Fruit fly (Drosophila melanogaster) whole organism, embryonic: ENCODE measurements around the gene Vha16-5.

Source experiments
- Adf1 ChIP-seq: fragments of 200-800 bp; sonication (Bioruptor generic); IDR thresholded peaks from 2 replicates; pipeline ENCODE4 v1.3.6; 2022; ENCODE audit warnings: missing biosample characterization, missing genetic modification characterization
- CG11504 ChIP-seq: fragments of 200-800 bp; sonication (Bioruptor generic); optimal IDR thresholded peaks from 3 replicates; lab custom pipeline; 2019; ENCODE audit warnings: missing biosample characterization, mild to moderate bottlenecking, missing genetic modification characterization, moderate library complexity
- CG12236 ChIP-seq: fragments of 200-800 bp; sonication (Bioruptor generic); optimal IDR thresholded peaks from 2 replicates; lab custom pipeline; 2016; ENCODE audit warnings: missing biosample characterization, missing genetic modification characterization
- CG13894 ChIP-seq: fragments of 200-800 bp; sonication (Bioruptor generic); optimal IDR thresholded peaks from 3 replicates; lab custom pipeline; 2018; ENCODE audit warnings: missing biosample characterization, mild to moderate bottlenecking, missing genetic modification characterization, moderate library complexity
- CG18011 ChIP-seq: fragments of 200-800 bp; sonication (Bioruptor generic); optimal IDR thresholded peaks from 2 replicates; lab custom pipeline; 2017; ENCODE audit warnings: missing biosample characterization, missing genetic modification characterization, mild to moderate bottlenecking, moderate library complexity, missing genotype
- CG18476 ChIP-seq: fragments of 200-800 bp; sonication (Bioruptor generic); optimal IDR thresholded peaks from 2 replicates; lab custom pipeline; 2016; ENCODE audit warnings: missing biosample characterization, mild to moderate bottlenecking, missing genetic modification characterization
- CG2678 ChIP-seq: fragments of 200-800 bp; sonication (Bioruptor generic); optimal IDR thresholded peaks from 3 replicates; lab custom pipeline; 2019; ENCODE audit warnings: missing biosample characterization, mild to moderate bottlenecking, missing genetic modification characterization, moderate library complexity
- CG31388 ChIP-seq: fragments of 200-800 bp; sonication (Bioruptor generic); optimal IDR thresholded peaks from 2 replicates; lab custom pipeline; 2016; ENCODE audit warnings: missing biosample characterization, missing genetic modification characterization
- CG32772 ChIP-seq: fragments of 200-800 bp; sonication (Bioruptor generic); IDR thresholded peaks from 2 replicates; pipeline ENCODE4 v1.3.6; 2022; ENCODE audit warnings: missing biosample characterization, missing genetic modification characterization
- CG34422 ChIP-seq: fragments of 200-800 bp; sonication (Bioruptor generic); IDR thresholded peaks from 3 replicates; pipeline ENCODE4 v1.3.6; 2022; ENCODE audit warnings: missing biosample characterization, missing genetic modification characterization
- CG4617 ChIP-seq: fragments of 200-800 bp; sonication (Bioruptor generic); optimal IDR thresholded peaks from 3 replicates; lab custom pipeline; 2016; ENCODE audit warnings: missing biosample characterization, missing genetic modification characterization, borderline replicate concordance
- CG6765 ChIP-seq: fragments of 200-800 bp; sonication (Bioruptor generic); optimal IDR thresholded peaks from 3 replicates; lab custom pipeline; 2017; ENCODE audit warnings: missing biosample characterization, mild to moderate bottlenecking, missing genetic modification characterization
- CG6791 ChIP-seq: fragments of 200-800 bp; sonication (Bioruptor generic); IDR thresholded peaks from 3 replicates; pipeline ENCODE4 v1.3.6; 2022; ENCODE audit warnings: missing biosample characterization, missing genetic modification characterization; ENCODE audit not compliant: partially characterized antibody
- CG6813 ChIP-seq: fragments of 200-800 bp; sonication (Bioruptor generic); optimal IDR thresholded peaks from 2 replicates; lab custom pipeline; 2017; ENCODE audit warnings: missing biosample characterization, missing genetic modification characterization, mild to moderate bottlenecking, moderate library complexity, missing genetic modification reagents
- CG8089 ChIP-seq: fragments of 200-800 bp; sonication (Bioruptor generic); optimal IDR thresholded peaks from 3 replicates; lab custom pipeline; 2016; ENCODE audit warnings: missing biosample characterization, missing genetic modification characterization
- CG8359 ChIP-seq: fragments of 200-800 bp; sonication (Bioruptor generic); optimal IDR thresholded peaks from 2 replicates; lab custom pipeline; 2017; ENCODE audit warnings: missing biosample characterization, mild to moderate bottlenecking, missing genetic modification characterization, borderline replicate concordance
- CG9727 ChIP-seq: fragments of 200-800 bp; sonication (Bioruptor generic); optimal IDR thresholded peaks from 3 replicates; lab custom pipeline; 2017; ENCODE audit warnings: missing biosample characterization, mild to moderate bottlenecking, missing genetic modification characterization
- Chrac-16 ChIP-seq: fragments of 200-800 bp; sonication (Bioruptor generic); optimal IDR thresholded peaks from 3 replicates; lab custom pipeline; 2016; ENCODE audit warnings: missing biosample characterization, missing genetic modification characterization
- CrebB ChIP-seq: fragments of 200-800 bp; sonication (Bioruptor generic); optimal IDR thresholded peaks from 3 replicates; lab custom pipeline; 2018; ENCODE audit warnings: missing biosample characterization, mild to moderate bottlenecking, missing genetic modification characterization
- D ChIP-seq, 2 experiments: fragments of 200-800 bp in 1 of 2; fragments of >200 bp in 1 of 2; sonication (Bioruptor generic) in 1 of 2; optimal IDR thresholded peaks; 2 replicates in 1 of 2; 3 replicates in 1 of 2; lab custom pipeline; 2017; ENCODE audit warnings: mild to moderate bottlenecking in 1 of 2, missing biosample characterization in 1 of 2, missing genetic modification characterization in 1 of 2, missing genetic modification reagents in 1 of 2
- Dref ChIP-seq: fragments of 200-800 bp; sonication (Bioruptor generic); IDR thresholded peaks from 2 replicates; pipeline ENCODE4 v1.3.6; 2022; ENCODE audit warnings: missing biosample characterization, missing genetic modification characterization
- Elba2 ChIP-seq: fragments of 200-800 bp; sonication (Bioruptor generic); optimal IDR thresholded peaks from 3 replicates; lab custom pipeline; 2016; ENCODE audit warnings: missing biosample characterization, missing genetic modification characterization
- Gsc ChIP-seq: fragments of 200-800 bp; sonication (Bioruptor generic); IDR thresholded peaks from 2 replicates; pipeline ENCODE4 v1.3.6; 2022; ENCODE audit warnings: missing biosample characterization, missing genetic modification characterization
- MESR4 ChIP-seq: fragments of 200-800 bp; sonication (Bioruptor generic); optimal IDR thresholded peaks from 2 replicates; lab custom pipeline; 2018; ENCODE audit warnings: missing biosample characterization, mild to moderate bottlenecking, missing genetic modification characterization, moderate library complexity
- PHDP ChIP-seq: fragments of 200-800 bp; sonication (Bioruptor generic); optimal IDR thresholded peaks from 3 replicates; lab custom pipeline; 2018; ENCODE audit warnings: missing biosample characterization, mild to moderate bottlenecking, missing genetic modification characterization, moderate library complexity
- Poxn ChIP-seq: fragments of 200-800 bp; sonication (Bioruptor generic); IDR thresholded peaks from 2 replicates; pipeline ENCODE4 v1.3.6; 2022; ENCODE audit warnings: missing biosample characterization, missing genetic modification characterization
- Ptx1 ChIP-seq: fragments of 200-800 bp; sonication (Bioruptor generic); IDR thresholded peaks from 2 replicates; pipeline ENCODE4 v1.3.6; 2022; ENCODE audit warnings: missing biosample characterization, missing genetic modification characterization
- Side ChIP-seq: fragments of 200-800 bp; sonication (Bioruptor generic); optimal IDR thresholded peaks from 2 replicates; lab custom pipeline; 2016; ENCODE audit warnings: missing biosample characterization, missing genetic modification characterization
- Ssrp ChIP-seq: fragments of 200-800 bp; sonication (Bioruptor generic); optimal IDR thresholded peaks from 2 replicates; lab custom pipeline; 2018; ENCODE audit warnings: missing biosample characterization, mild to moderate bottlenecking, missing genetic modification characterization, moderate library complexity
- Taf1 ChIP-seq: fragments of 200-800 bp; sonication (Bioruptor generic); IDR thresholded peaks from 2 replicates; pipeline ENCODE4 v1.3.6; 2022; ENCODE audit warnings: missing biosample characterization, missing genetic modification characterization
- caup ChIP-seq: fragments of 200-800 bp; sonication (Bioruptor generic); optimal IDR thresholded peaks from 3 replicates; lab custom pipeline; 2017; ENCODE audit warnings: missing biosample characterization, mild to moderate bottlenecking, missing genetic modification characterization, moderate library complexity; ENCODE audit not compliant: severe bottlenecking
- cwo ChIP-seq: fragments of 200-800 bp; sonication (Bioruptor generic); optimal IDR thresholded peaks from 3 replicates; lab custom pipeline; 2017; ENCODE audit warnings: missing biosample characterization, missing genetic modification characterization, mild to moderate bottlenecking, moderate library complexity, missing genetic modification reagents
- dan ChIP-seq: fragments of 200-800 bp; sonication (Bioruptor generic); IDR thresholded peaks from 2 replicates; pipeline ENCODE4 v1.3.6; 2022; ENCODE audit warnings: missing biosample characterization, missing genetic modification characterization
- gce ChIP-seq: fragments of 200-800 bp; sonication (Bioruptor generic); IDR thresholded peaks from 3 replicates; pipeline ENCODE4 v1.3.6; 2022; ENCODE audit warnings: missing biosample characterization, missing genetic modification characterization
- gro ChIP-seq: fragments of 200-800 bp; sonication (Bioruptor generic); optimal IDR thresholded peaks from 2 replicates; lab custom pipeline; 2016; ENCODE audit warnings: missing biosample characterization, missing genetic modification characterization
- gt ChIP-seq: fragments of 200-800 bp; sonication (Bioruptor generic); IDR thresholded peaks from 2 replicates; pipeline ENCODE4 v1.3.6; 2022; ENCODE audit warnings: missing biosample characterization, missing genetic modification characterization
- lmd ChIP-seq: fragments of 200-800 bp; sonication (Bioruptor generic); IDR thresholded peaks from 2 replicates; pipeline ENCODE4 v1.3.6; 2022; ENCODE audit warnings: missing biosample characterization, missing genetic modification characterization
- org-1 ChIP-seq: fragments of 200-800 bp; sonication (Bioruptor generic); optimal IDR thresholded peaks from 2 replicates; lab custom pipeline; 2017; ENCODE audit warnings: missing biosample characterization, missing genetic modification characterization
- pan ChIP-seq, 4 experiments: fragments of >200 bp in 3 of 4; fragments of 200-800 bp in 1 of 4; sonication (Bioruptor generic) in 1 of 4; optimal IDR thresholded peaks in 3 of 4; IDR thresholded peaks in 1 of 4; 2 replicates each; pipeline versions ENCODE4 v1.3.6 to Lab custom; 2017 to 2022; ENCODE audit warnings: missing biosample characterization in 2 of 4, missing genetic modification characterization in 2 of 4, mixed read lengths in 1 of 4
- ro ChIP-seq: fragments of 200-800 bp; sonication (Bioruptor generic); IDR thresholded peaks from 2 replicates; pipeline ENCODE4 v1.3.6; 2022; ENCODE audit warnings: missing biosample characterization, missing genetic modification characterization
- row ChIP-seq: fragments of 200-800 bp; sonication (Bioruptor generic); IDR thresholded peaks from 3 replicates; pipeline ENCODE4 v1.3.6; 2022; ENCODE audit warnings: missing biosample characterization, missing genetic modification characterization
- sisA ChIP-seq: fragments of 200-800 bp; sonication (Bioruptor generic); IDR thresholded peaks from 2 replicates; pipeline ENCODE4 v1.3.6; 2022; ENCODE audit warnings: missing biosample characterization, missing genetic modification characterization
- slp2 ChIP-seq: fragments of 200-800 bp; sonication (Bioruptor generic); optimal IDR thresholded peaks from 2 replicates; lab custom pipeline; 2016; ENCODE audit warnings: missing biosample characterization, missing genetic modification characterization
- sna ChIP-seq: fragments of 200-800 bp; sonication (Bioruptor generic); IDR thresholded peaks from 2 replicates; pipeline ENCODE4 v1.3.6; 2022; ENCODE audit warnings: missing biosample characterization, missing genetic modification characterization; ENCODE audit not compliant: partially characterized antibody
- trem ChIP-seq: fragments of 200-800 bp; optimal IDR thresholded peaks from 3 replicates; lab custom pipeline; 2019; ENCODE audit warnings: missing biosample characterization, mild to moderate bottlenecking, missing genetic modification characterization, moderate library complexity
- vfl ChIP-seq: fragments of 200-800 bp; sonication (Bioruptor generic); optimal IDR thresholded peaks from 2 replicates; lab custom pipeline; 2016; ENCODE audit warnings: missing biosample characterization, missing genetic modification characterization
- zen2 ChIP-seq: fragments of 200-800 bp; sonication (Bioruptor generic); IDR thresholded peaks from 3 replicates; pipeline ENCODE4 v1.3.6; 2022; ENCODE audit warnings: missing biosample characterization, missing genetic modification characterization; ENCODE audit not compliant: partially characterized antibody

Gene Vha16-5

DNA sequence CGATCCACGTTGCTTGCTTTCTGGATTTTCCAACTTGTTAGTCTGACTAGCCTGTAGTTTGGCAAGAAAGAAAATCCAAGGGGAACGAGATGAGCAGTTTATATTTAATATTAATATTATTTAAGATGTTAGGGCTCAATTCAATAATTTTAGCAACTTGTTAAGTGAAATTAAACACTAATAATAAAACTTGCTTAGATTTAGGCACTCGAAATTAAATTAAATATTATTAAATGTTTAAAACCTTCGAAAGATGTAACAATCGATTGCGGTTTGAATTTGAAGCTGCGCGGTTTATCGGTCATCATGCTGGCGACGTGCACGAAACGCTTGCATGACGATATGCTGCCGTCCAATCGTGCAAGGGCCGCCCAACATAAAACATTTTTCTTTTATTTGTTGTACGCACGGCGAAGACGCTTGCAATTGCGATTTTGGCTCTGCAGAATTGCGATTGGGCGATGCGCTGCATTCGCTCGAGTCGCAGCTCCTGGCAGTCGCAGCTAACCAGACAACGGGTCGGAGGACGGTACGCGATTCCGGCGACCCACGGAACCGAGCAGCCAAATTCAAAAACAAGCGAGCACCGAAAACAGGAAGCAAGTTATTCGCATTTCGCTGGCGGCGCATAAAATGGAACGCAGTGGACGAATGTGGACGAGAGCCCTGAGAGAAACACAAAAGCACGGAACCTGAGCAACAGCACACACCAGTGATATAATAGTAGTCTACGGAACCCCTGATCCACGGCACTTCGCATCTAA lies at the start of gene Vha16-5, which contains the start of gene CG12299 (continued):
- TF ChIP-seq D (optimal IDR thresholded peaks at IDR 0.05; lab: Kevin White, UChicago) = no peak
- TF ChIP-seq D (GFP tag; optimal IDR thresholded peaks at IDR 0.05; lab: Kevin White, UChicago) = no peak
- TF ChIP-seq org-1 (GFP tag; lab: Kevin White, UChicago) = peak; percentile 16
- TF ChIP-seq CG32772 = peak; percentile 88
- TF ChIP-seq CrebB = peak; percentile 20
- no peak for TF ChIP-seq cwo (GFP tag; lab: Kevin White, UChicago)
- TF ChIP-seq gce (GFP tag; lab: Robert Waterston, UW) = no peak
- peak; percentile 83 for TF ChIP-seq CG18011 (GFP tag; lab: Kevin White, UChicago)
- no peak for TF ChIP-seq pan (optimal IDR thresholded peaks at IDR 0.05; lab: Kevin White, UChicago)
- TF ChIP-seq pan (GFP tag; optimal IDR thresholded peaks at IDR 0.05 in 1 of 2, IDR thresholded peaks at IDR 0.05 in 1 of 2) = peak in 1 of 2 experiments; percentile 88
- TF ChIP-seq CG6765 (GFP tag; lab: Kevin White, UChicago) = no peak
- peak; percentile 70 for TF ChIP-seq sna (GFP tag; lab: Robert Waterston, UW)
- peak; percentile 74 for TF ChIP-seq Dref
- peak; percentile 72 for TF ChIP-seq dan (GFP tag; lab: Robert Waterston, UW)
- peak; percentile 57; the same call in 1 of the 3 replicates for TF ChIP-seq zen2 (GFP tag; lab: Robert Waterston, UW)
- no peak for TF ChIP-seq CG13894 (tag; lab: Kevin White, UChicago)
- peak; percentile 85 for TF ChIP-seq Chrac-16 (GFP tag; lab: Kevin White, UChicago)
- TF ChIP-seq CG6791 (GFP tag; lab: Robert Waterston, UW) = peak; percentile 90
- peak; percentile 2 for TF ChIP-seq CG6813 (GFP tag; lab: Kevin White, UChicago)
- no peak for TF ChIP-seq CG11504 (tag; lab: Kevin White, UChicago)
- TF ChIP-seq CG8359 (GFP tag; lab: Kevin White, UChicago) = no peak
- peak; percentile 55 for TF ChIP-seq Elba2 (GFP tag; lab: Kevin White, UChicago)
- TF ChIP-seq lmd (GFP tag; lab: Robert Waterston, UW) = peak; percentile 92
- TF ChIP-seq ro (GFP tag; lab: Robert Waterston, UW) = peak; percentile 76
- TF ChIP-seq PHDP (tag; lab: Kevin White, UChicago) = peak; percentile 83
- TF ChIP-seq Gsc (GFP tag; lab: Robert Waterston, UW) = 0 out of 2 replicates have a peak, but pooled peaks have one; percentile 39
- TF ChIP-seq Ssrp (tag; lab: Kevin White, UChicago) = peak; percentile 80
- TF ChIP-seq Side = peak; percentile 67
- TF ChIP-seq row (GFP tag; lab: Robert Waterston, UW) = peak; percentile 83
- peak; percentile 82 for TF ChIP-seq CG9727 (GFP tag; lab: Kevin White, UChicago)
- peak; percentile 21; the same call in 1 of the 2 replicates for TF ChIP-seq Poxn (GFP tag; lab: Robert Waterston, UW)
- peak; percentile 78 for TF ChIP-seq slp2 (GFP tag; lab: Kevin White, UChicago)
- peak; percentile 56 for TF ChIP-seq CG12236 (GFP tag; lab: Kevin White, UChicago)
- peak; percentile 81 for TF ChIP-seq CG8089 (GFP tag; lab: Kevin White, UChicago)
- TF ChIP-seq Adf1 (GFP tag; lab: Robert Waterston, UW) = peak; percentile 72
- TF ChIP-seq Taf1 (GFP tag; lab: Robert Waterston, UW) = peak; percentile 55
- peak; percentile 93 for TF ChIP-seq sisA (GFP tag; lab: Robert Waterston, UW)
- TF ChIP-seq Ptx1 (GFP tag; lab: Robert Waterston, UW) = peak; percentile 90
- peak; percentile 78 for TF ChIP-seq CG4617 (GFP tag; lab: Kevin White, UChicago)
- peak; percentile 84 for TF ChIP-seq vfl (GFP tag; lab: Kevin White, UChicago)
- peak; percentile 69 for TF ChIP-seq gt (GFP tag; lab: Robert Waterston, UW)
- peak; percentile 76 for TF ChIP-seq gro
- peak; percentile 63 for TF ChIP-seq caup (GFP tag; lab: Kevin White, UChicago)
- TF ChIP-seq CG2678 = no peak
- peak; percentile 30 for TF ChIP-seq trem (tag; lab: Kevin White, UChicago)
- peak; percentile 74 for TF ChIP-seq CG18476
- peak; percentile 84 for TF ChIP-seq MESR4 (GFP tag; lab: Kevin White, UChicago)
- TF ChIP-seq CG34422 (GFP tag; lab: Robert Waterston, UW) = peak; percentile 94
- peak; percentile 68 for TF ChIP-seq CG31388
